Fruit fly (Drosophila melanogaster): ENCODE results near the gene CG15260.
A peak's percentile ranks its signal among the peaks of the same experiment; 100 is the strongest.

CG15260 gene

dm6 chr2L:15249682-15250081 is 42.4 kb downstream of the CG15260 start:
- TF ChIP-seq nmo (GFP tag; optimal IDR thresholded peaks at IDR 0.05) (no peak), pan (optimal IDR thresholded peaks at IDR 0.05) (no peak), pan (GFP tag; optimal IDR thresholded peaks at IDR 0.05 in 1 of 2, IDR thresholded peaks at IDR 0.05 in 1 of 2) (peak in 1 of 2 experiments; percentile 17), Rx (GFP tag; IDR thresholded peaks at IDR 0.05) (no peak), CG18764 (GFP tag; optimal IDR thresholded peaks at IDR 0.05) (no peak), cg (GFP tag; optimal IDR thresholded peaks at IDR 0.05) (no peak), CG30403 (GFP tag; optimal IDR thresholded peaks at IDR 0.05) (no peak), CG2875 (GFP tag; optimal IDR thresholded peaks at IDR 0.05) (no peak), Lim3 (GFP tag; IDR thresholded peaks at IDR 0.05) (no peak), Gug (GFP tag; IDR thresholded peaks at IDR 0.05) (no peak), nau (GFP tag; optimal IDR thresholded peaks at IDR 0.05) (no peak), MBD-R2 (GFP tag; IDR thresholded peaks at IDR 0.05) (no peak), BEAF-32 (GFP tag; optimal IDR thresholded peaks at IDR 0.05) (no peak), cato (GFP tag; optimal IDR thresholded peaks at IDR 0.05; ENCODE audit: borderline replicate concordance) (no peak), CG12219 (GFP tag; optimal IDR thresholded peaks at IDR 0.05) (no peak), repo (GFP tag; optimal IDR thresholded peaks at IDR 0.05) (no peak), z (GFP tag; IDR thresholded peaks at IDR 0.05) (no peak), CG1602 (GFP tag; optimal IDR thresholded peaks at IDR 0.05) (no peak), nom (GFP tag; optimal IDR thresholded peaks at IDR 0.05) (no peak), Dref (GFP tag; IDR thresholded peaks at IDR 0.05) (no peak), CG3838 (GFP tag; optimal IDR thresholded peaks at IDR 0.05) (no peak), CG2129 (GFP tag; IDR thresholded peaks at IDR 0.05; ENCODE audit: partially characterized antibody) (no peak), CG1603 (tag; optimal IDR thresholded peaks at IDR 0.05) (peak; percentile 33), CG4424 (GFP tag; optimal IDR thresholded peaks at IDR 0.05) (no peak), Camta (GFP tag; optimal IDR thresholded peaks at IDR 0.05) (no peak), CG4854 (GFP tag; optimal IDR thresholded peaks at IDR 0.05) (no peak), CG15696 (tag; optimal IDR thresholded peaks at IDR 0.05) (no peak), D19A (tag; optimal IDR thresholded peaks at IDR 0.05) (peak; percentile 15), gem (tag; optimal IDR thresholded peaks at IDR 0.05) (peak; percentile 26), CG15514 (GFP tag; optimal IDR thresholded peaks at IDR 0.05) (no peak), hkb (optimal IDR thresholded peaks at IDR 0.05) (no peak), hkb (GFP tag; IDR thresholded peaks at IDR 0.05) (peak; percentile 23; the same call in 1 of the 2 replicates), fd96Cb (tag; optimal IDR thresholded peaks at IDR 0.05) (peak; percentile 26), exex (tag; optimal IDR thresholded peaks at IDR 0.05) (no peak), slou (GFP tag; optimal IDR thresholded peaks at IDR 0.05) (no peak), ssp (GFP tag; IDR thresholded peaks at IDR 0.05) (no peak), CG8765 (GFP tag; IDR thresholded peaks at IDR 0.05) (no peak), CG14860 (GFP tag; IDR thresholded peaks at IDR 0.05; ENCODE audit: partially characterized antibody) (no peak), sim (GFP tag; IDR thresholded peaks at IDR 0.05) (no peak), sisA (GFP tag; IDR thresholded peaks at IDR 0.05) (peak; percentile 39; the same call in 1 of the 2 replicates), Ptx1 (GFP tag; IDR thresholded peaks at IDR 0.05) (0 out of 2 replicates have a peak, but pooled peaks have one; percentile 10), CG10565 (GFP tag; optimal IDR thresholded peaks at IDR 0.05) (no peak), Scr (GFP tag; IDR thresholded peaks at IDR 0.05; ENCODE audit: partially characterized antibody) (no peak), tgo (GFP tag; IDR thresholded peaks at IDR 0.05) (no peak), fru (optimal IDR thresholded peaks at IDR 0.05) (no peak), Trl (optimal IDR thresholded peaks at IDR 0.05) (no peak), Trl (GFP tag; optimal IDR thresholded peaks at IDR 0.05) (no peak), toy (GFP tag; IDR thresholded peaks at IDR 0.05) (no peak), caup (GFP tag; optimal IDR thresholded peaks at IDR 0.05; ENCODE audit: severe bottlenecking) (no peak), Dbx (GFP tag; IDR thresholded peaks at IDR 0.05) (no peak), sens (GFP tag) (peak; percentile 82), CG8290 (GFP tag; optimal IDR thresholded peaks at IDR 0.05) (no peak), CG8290 (tag; optimal IDR thresholded peaks at IDR 0.05) (peak in 1 of 2 experiments; percentile 31)

Measured in whole organism, embryonic.